Fruit fly (Drosophila melanogaster) whole organism, embryonic: ENCODE results near the gene RpL34b.

Source experiments
- B-H1 ChIP-seq: fragments of 200-800 bp; sonication (Bioruptor generic); IDR thresholded peaks from 3 replicates; pipeline ENCODE4 v1.3.6; 2022; ENCODE audit warnings: missing biosample characterization, missing genetic modification characterization
- CG10979 ChIP-seq: fragments of 200-800 bp; sonication (Bioruptor generic); optimal IDR thresholded peaks from 2 replicates; lab custom pipeline; 2018; ENCODE audit warnings: missing biosample characterization, mild to moderate bottlenecking, missing genetic modification characterization, moderate library complexity
- CG12155 ChIP-seq: fragments of 200-800 bp; sonication (Bioruptor generic); optimal IDR thresholded peaks from 3 replicates; lab custom pipeline; 2016; ENCODE audit warnings: missing biosample characterization, missing genetic modification characterization
- CG12299 ChIP-seq: fragments of 200-800 bp; sonication (Bioruptor generic); optimal IDR thresholded peaks from 2 replicates; lab custom pipeline; 2018; ENCODE audit warnings: missing biosample characterization, mild to moderate bottlenecking, missing genetic modification characterization
- CG12391 ChIP-seq: fragments of 200-800 bp; sonication (Bioruptor generic); optimal IDR thresholded peaks from 3 replicates; lab custom pipeline; 2018; ENCODE audit warnings: missing biosample characterization, mild to moderate bottlenecking, missing genetic modification characterization, moderate library complexity
- CG13624 ChIP-seq: fragments of 200-800 bp; sonication (Bioruptor generic); optimal IDR thresholded peaks from 2 replicates; lab custom pipeline; 2016; ENCODE audit warnings: missing biosample characterization, missing genetic modification characterization
- CG14050 ChIP-seq: fragments of 200-800 bp; sonication (Bioruptor generic); IDR thresholded peaks from 3 replicates; pipeline ENCODE4 v1.3.6; 2022; ENCODE audit warnings: missing biosample characterization, missing genetic modification characterization
- CG14965 ChIP-seq: fragments of 200-800 bp; sonication (Bioruptor generic); optimal IDR thresholded peaks from 2 replicates; lab custom pipeline; 2016; ENCODE audit warnings: missing biosample characterization, missing genetic modification characterization, borderline replicate concordance
- CG2129 ChIP-seq: fragments of 200-800 bp; sonication (Bioruptor generic); IDR thresholded peaks from 2 replicates; pipeline ENCODE4 v1.3.6; 2022; ENCODE audit warnings: missing biosample characterization, missing genetic modification characterization; ENCODE audit not compliant: partially characterized antibody
- CG2199 ChIP-seq: fragments of 200-800 bp; sonication (Bioruptor generic); IDR thresholded peaks from 3 replicates; pipeline ENCODE4 v1.3.6; 2022; ENCODE audit warnings: missing biosample characterization, missing genetic modification characterization
- CG31388 ChIP-seq: fragments of 200-800 bp; sonication (Bioruptor generic); optimal IDR thresholded peaks from 2 replicates; lab custom pipeline; 2016; ENCODE audit warnings: missing biosample characterization, missing genetic modification characterization
- CG32767 ChIP-seq: fragments of 200-800 bp; sonication (Bioruptor generic); IDR thresholded peaks from 2 replicates; pipeline ENCODE4 v1.3.6; 2022; ENCODE audit warnings: missing biosample characterization, missing genetic modification characterization
- CG7556 ChIP-seq: fragments of 200-800 bp; sonication (Bioruptor generic); optimal IDR thresholded peaks from 2 replicates; lab custom pipeline; 2017; ENCODE audit warnings: missing biosample characterization, mild to moderate bottlenecking, missing genetic modification characterization
- CG7786 ChIP-seq: fragments of 200-800 bp; sonication (Bioruptor generic); optimal IDR thresholded peaks from 2 replicates; lab custom pipeline; 2016; ENCODE audit warnings: missing biosample characterization, missing genetic modification characterization
- CG8388 ChIP-seq: fragments of 200-800 bp; sonication (Bioruptor generic); optimal IDR thresholded peaks from 2 replicates; lab custom pipeline; 2019; ENCODE audit warnings: missing biosample characterization, mild to moderate bottlenecking, missing genetic modification characterization, moderate library complexity
- D ChIP-seq, 2 experiments: fragments of 200-800 bp in 1 of 2; fragments of >200 bp in 1 of 2; sonication (Bioruptor generic) in 1 of 2; optimal IDR thresholded peaks; 2 replicates in 1 of 2; 3 replicates in 1 of 2; lab custom pipeline; 2017; ENCODE audit warnings: mild to moderate bottlenecking in 1 of 2, missing biosample characterization in 1 of 2, missing genetic modification characterization in 1 of 2, missing genetic modification reagents in 1 of 2
- Dip3 ChIP-seq: fragments of 200-800 bp; sonication (Bioruptor generic); optimal IDR thresholded peaks from 3 replicates; lab custom pipeline; 2016; ENCODE audit warnings: missing biosample characterization, missing genetic modification characterization
- ERR ChIP-seq: fragments of 200-800 bp; sonication (Bioruptor generic); optimal IDR thresholded peaks from 2 replicates; lab custom pipeline; 2016; ENCODE audit warnings: missing biosample characterization, missing genetic modification characterization
- H2.0 ChIP-seq: fragments of 200-800 bp; sonication (Bioruptor generic); IDR thresholded peaks from 2 replicates; pipeline ENCODE4 v1.3.6; 2022; ENCODE audit warnings: missing biosample characterization, missing genetic modification characterization
- Hr39 ChIP-seq: fragments of >200 bp; optimal IDR thresholded peaks from 2 replicates; lab custom pipeline; 2017
- Med ChIP-seq: fragments of 200-800 bp; sonication (Bioruptor generic); peaks from one replicate; lab custom pipeline; 2016; ENCODE audit warnings: missing biosample characterization, missing genetic modification characterization, mild to moderate bottlenecking, inconsistent platforms, moderate library complexity
- Myb ChIP-seq: fragments of 200-800 bp; sonication (Bioruptor generic); optimal IDR thresholded peaks from 2 replicates; lab custom pipeline; 2016; ENCODE audit warnings: missing biosample characterization, missing genetic modification characterization
- Ravus ChIP-seq: fragments of 200-800 bp; sonication (Bioruptor generic); IDR thresholded peaks from 2 replicates; pipeline ENCODE4 v1.3.6; 2022; ENCODE audit warnings: missing biosample characterization, missing genetic modification characterization
- Rfx ChIP-seq: fragments of 200-800 bp; sonication (Bioruptor generic); IDR thresholded peaks from 2 replicates; pipeline ENCODE4 v1.3.6; 2022; ENCODE audit warnings: missing biosample characterization, missing genetic modification characterization
- Rx ChIP-seq: fragments of 200-800 bp; sonication (Bioruptor generic); IDR thresholded peaks from 2 replicates; pipeline ENCODE4 v1.3.6; 2022; ENCODE audit warnings: missing biosample characterization, missing genetic modification characterization
- Vsx1 ChIP-seq: fragments of 200-800 bp; sonication (Bioruptor generic); optimal IDR thresholded peaks from 2 replicates; lab custom pipeline; 2017; ENCODE audit warnings: missing biosample characterization, mild to moderate bottlenecking, missing genetic modification characterization, missing genetic modification reagents
- ab ChIP-seq: fragments of 200-800 bp; sonication (Bioruptor generic); optimal IDR thresholded peaks from 2 replicates; lab custom pipeline; 2016; ENCODE audit warnings: missing biosample characterization, missing genetic modification characterization
- al ChIP-seq: fragments of 200-800 bp; sonication (Bioruptor generic); IDR thresholded peaks from 2 replicates; pipeline ENCODE4 v1.3.6; 2022; ENCODE audit warnings: missing biosample characterization, missing genetic modification characterization
- az2 ChIP-seq: fragments of 200-800 bp; sonication (Bioruptor generic); optimal IDR thresholded peaks from 3 replicates; lab custom pipeline; 2016; ENCODE audit warnings: missing biosample characterization, missing genetic modification characterization
- bcd ChIP-seq: fragments of 200-800 bp; sonication (Bioruptor generic); optimal IDR thresholded peaks from 2 replicates; lab custom pipeline; 2017; ENCODE audit warnings: missing biosample characterization, mild to moderate bottlenecking, missing genetic modification characterization
- chm ChIP-seq: fragments of 200-800 bp; sonication (Bioruptor generic); IDR thresholded peaks from 2 replicates; pipeline ENCODE4 v1.3.6; 2022; ENCODE audit warnings: missing biosample characterization, missing genetic modification characterization
- dan ChIP-seq: fragments of 200-800 bp; sonication (Bioruptor generic); IDR thresholded peaks from 2 replicates; pipeline ENCODE4 v1.3.6; 2022; ENCODE audit warnings: missing biosample characterization, missing genetic modification characterization
- dimm ChIP-seq: fragments of 200-800 bp; sonication (Bioruptor generic); IDR thresholded peaks from 2 replicates; pipeline ENCODE4 v1.3.6; 2022; ENCODE audit warnings: missing biosample characterization, missing genetic modification characterization
- dm ChIP-seq: fragments of 200-800 bp; sonication (Bioruptor generic); optimal IDR thresholded peaks from 3 replicates; lab custom pipeline; 2016; ENCODE audit warnings: missing biosample characterization, missing genetic modification characterization
- eyg ChIP-seq: fragments of 200-800 bp; sonication (Bioruptor generic); optimal IDR thresholded peaks from 3 replicates; lab custom pipeline; 2016; ENCODE audit warnings: missing biosample characterization, missing genetic modification characterization
- ftz-f1 ChIP-seq: fragments of 200-800 bp; sonication (Bioruptor generic); optimal IDR thresholded peaks from 2 replicates; lab custom pipeline; 2016; ENCODE audit warnings: missing biosample characterization, missing genetic modification characterization
- gce ChIP-seq: fragments of 200-800 bp; sonication (Bioruptor generic); IDR thresholded peaks from 3 replicates; pipeline ENCODE4 v1.3.6; 2022; ENCODE audit warnings: missing biosample characterization, missing genetic modification characterization
- gcm ChIP-seq: fragments of 200-800 bp; sonication (Bioruptor generic); optimal IDR thresholded peaks from 2 replicates; lab custom pipeline; 2019; ENCODE audit warnings: missing biosample characterization, mild to moderate bottlenecking, missing genetic modification characterization, moderate library complexity
- gem ChIP-seq: fragments of 200-800 bp; sonication (Bioruptor generic); optimal IDR thresholded peaks from 2 replicates; lab custom pipeline; 2019; ENCODE audit warnings: missing biosample characterization, mild to moderate bottlenecking, missing genetic modification characterization, moderate library complexity
- gro ChIP-seq: fragments of 200-800 bp; sonication (Bioruptor generic); optimal IDR thresholded peaks from 2 replicates; lab custom pipeline; 2016; ENCODE audit warnings: missing biosample characterization, missing genetic modification characterization
- lov ChIP-seq, 2 experiments: fragments of 200-800 bp in 1 of 2; fragments of >200 bp in 1 of 2; sonication (Bioruptor generic) in 1 of 2; IDR thresholded peaks in 1 of 2; optimal IDR thresholded peaks in 1 of 2; 2 replicates in 1 of 2; 3 replicates in 1 of 2; pipeline versions ENCODE4 v1.3.6 to Lab custom; 2017 to 2022; ENCODE audit warnings: missing biosample characterization in 1 of 2, missing genetic modification characterization in 1 of 2
- luna ChIP-seq: fragments of 200-800 bp; sonication (Bioruptor generic); optimal IDR thresholded peaks from 2 replicates; lab custom pipeline; 2016; ENCODE audit warnings: missing biosample characterization, missing genetic modification characterization
- pnt ChIP-seq: fragments of 200-800 bp; sonication (Bioruptor generic); optimal IDR thresholded peaks from 3 replicates; lab custom pipeline; 2016; ENCODE audit warnings: missing biosample characterization, missing genetic modification characterization
- ranshi ChIP-seq: fragments of 200-800 bp; sonication (Bioruptor generic); IDR thresholded peaks from 2 replicates; pipeline ENCODE4 v1.3.6; 2022; ENCODE audit warnings: missing biosample characterization, missing genetic modification characterization
- schlank ChIP-seq: fragments of 200-800 bp; sonication (Bioruptor generic); optimal IDR thresholded peaks from 2 replicates; lab custom pipeline; 2018; ENCODE audit warnings: missing biosample characterization, mild to moderate bottlenecking, missing genetic modification characterization
- scrt ChIP-seq: fragments of 200-800 bp; sonication (Bioruptor generic); optimal IDR thresholded peaks from 2 replicates; lab custom pipeline; 2018; ENCODE audit warnings: missing biosample characterization, mild to moderate bottlenecking, missing genetic modification characterization, moderate library complexity
- seq ChIP-seq: fragments of 200-800 bp; sonication (Bioruptor generic); IDR thresholded peaks from 2 replicates; pipeline ENCODE4 v1.3.6; 2022; ENCODE audit warnings: missing biosample characterization, missing genetic modification characterization
- sob ChIP-seq: fragments of 200-800 bp; sonication (Bioruptor generic); IDR thresholded peaks from 2 replicates; pipeline ENCODE4 v1.3.6; 2022; ENCODE audit warnings: missing biosample characterization, missing genetic modification characterization
- sr ChIP-seq: fragments of 200-800 bp; sonication (Bioruptor generic); IDR thresholded peaks from 3 replicates; pipeline ENCODE4 v1.3.6; 2022; ENCODE audit warnings: missing biosample characterization, missing genetic modification characterization
- zfh1 ChIP-seq: fragments of 200-800 bp; sonication (Bioruptor generic); IDR thresholded peaks from 3 replicates; pipeline ENCODE4 v1.3.6; 2022; ENCODE audit warnings: missing biosample characterization, missing genetic modification characterization

RpL34b gene

DNA sequence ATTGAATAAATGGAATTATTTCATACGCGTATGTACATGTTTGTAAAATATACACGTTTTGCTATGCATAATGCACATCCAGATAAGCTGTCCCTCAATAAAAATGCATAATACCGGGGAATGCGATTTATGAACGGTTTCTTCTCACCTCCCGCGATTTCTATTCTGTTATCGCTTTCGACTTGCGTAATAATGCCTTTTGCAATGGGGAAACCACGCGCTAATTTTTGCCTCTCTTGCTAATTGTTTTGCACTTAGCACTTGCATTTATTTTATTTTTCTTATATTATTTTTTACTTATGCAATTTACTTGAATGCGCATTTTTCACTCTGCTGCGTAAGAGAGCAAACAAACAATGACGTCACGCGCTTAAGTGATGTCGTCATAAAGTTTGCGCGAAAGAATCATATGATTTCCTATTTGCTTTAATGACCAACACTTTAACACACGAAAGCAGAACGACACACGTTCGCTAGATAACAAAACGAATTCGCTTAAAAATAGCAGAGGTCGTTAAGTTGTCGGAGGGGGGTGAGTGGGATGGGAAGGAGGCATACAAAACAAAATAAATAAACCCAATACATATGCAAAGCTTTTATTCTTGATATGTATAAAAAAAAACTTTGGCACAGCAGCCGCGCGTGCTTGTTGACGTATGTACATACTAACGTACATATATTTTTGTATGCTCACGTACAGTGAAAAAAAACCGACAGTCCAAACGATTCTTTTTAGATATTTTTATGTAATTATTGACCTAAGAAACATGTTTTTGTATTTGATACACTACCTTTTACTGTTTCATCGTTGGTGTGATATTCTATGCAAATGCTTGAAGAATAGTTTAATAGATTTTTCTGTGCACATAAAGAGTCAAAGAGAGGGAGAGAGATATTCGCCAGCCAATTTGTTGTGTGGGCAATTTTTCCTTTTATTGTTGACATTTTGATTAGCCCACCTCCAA, 49.3 kb downstream of the RpL34b start (continued):
- TF ChIP-seq D (optimal IDR thresholded peaks at IDR 0.05; lab: Kevin White, UChicago) (no peak), D (GFP tag; optimal IDR thresholded peaks at IDR 0.05; lab: Kevin White, UChicago) (peak; percentile 31), sr (no peak), Med (peak; percentile 93), CG32767 (GFP tag; lab: Robert Waterston, UW) (no peak), CG2129 (no peak), CG2199 (GFP tag; lab: Robert Waterston, UW) (no peak), CG12155 (GFP tag; lab: Kevin White, UChicago) (peak; percentile 69), CG31388 (GFP tag; lab: Kevin White, UChicago) (no peak), gem (tag; lab: Kevin White, UChicago) (peak; percentile 74), Ravus (GFP tag; lab: Robert Waterston, UW) (no peak), scrt (GFP tag; lab: Kevin White, UChicago) (peak; percentile 61), CG13624 (GFP tag; lab: Kevin White, UChicago) (peak; percentile 79), Rx (no peak), CG7786 (GFP tag; lab: Kevin White, UChicago) (peak; percentile 59), Rfx (no peak), ftz-f1 (GFP tag; lab: Kevin White, UChicago) (peak; percentile 69), eyg (GFP tag; lab: Kevin White, UChicago) (peak; percentile 72), gce (no peak), dan (GFP tag; lab: Robert Waterston, UW) (no peak), Dip3 (GFP tag; lab: Kevin White, UChicago) (peak; percentile 73), dm (GFP tag; lab: Kevin White, UChicago) (peak; percentile 29), gcm (GFP tag; lab: Kevin White, UChicago) (no peak), dimm (GFP tag; lab: Robert Waterston, UW) (no peak), H2.0 (no peak), CG12391 (tag; lab: Kevin White, UChicago) (peak; percentile 59), az2 (GFP tag; lab: Kevin White, UChicago) (peak; percentile 59), luna (GFP tag; lab: Kevin White, UChicago) (peak; percentile 21), zfh1 (GFP tag; lab: Robert Waterston, UW) (no peak), Hr39 (lab: Kevin White, UChicago) (no peak), CG10979 (tag; lab: Kevin White, UChicago) (peak; percentile 14), CG14050 (no peak), seq (GFP tag; lab: Robert Waterston, UW) (no peak), CG8388 (GFP tag; lab: Kevin White, UChicago) (peak; percentile 12), Vsx1 (peak; percentile 65), lov (optimal IDR thresholded peaks at IDR 0.05; lab: Kevin White, UChicago) (no peak), lov (GFP tag; IDR thresholded peaks at IDR 0.05; lab: Robert Waterston, UW) (no peak), Myb (GFP tag; lab: Kevin White, UChicago) (no peak), ab (GFP tag; lab: Kevin White, UChicago) (peak; percentile 14), schlank (tag; lab: Kevin White, UChicago) (peak; percentile 57), gro (GFP tag; lab: Kevin White, UChicago) (peak; percentile 75), B-H1 (no peak), ranshi (no peak), ERR (GFP tag; lab: Kevin White, UChicago) (peak; percentile 29), CG7556 (GFP tag; lab: Kevin White, UChicago) (peak; percentile 70), al (no peak), bcd (GFP tag; lab: Kevin White, UChicago) (peak; percentile 73), pnt (GFP tag; lab: Kevin White, UChicago) (no peak), sob (GFP tag; lab: Robert Waterston, UW) (no peak), CG14965 (GFP tag; lab: Kevin White, UChicago) (no peak), chm (GFP tag; lab: Robert Waterston, UW) (no peak), CG12299 (no peak)
